Worm (Caenorhabditis elegans) whole organism, midembryonic: ENCODE data around the gene idpp-15.

ENCODE experiments used
- flt-1 ChIP-seq: fragments of 200-800 bp; sonication (Bioruptor generic); IDR thresholded peaks from 2 replicates; pipeline ENCODE4 v1.3.6; 2022; ENCODE audit warnings: missing genetic modification characterization, missing compliant biosample characterization
- klf-2 ChIP-seq: fragments of 200-800 bp; sonication (Bioruptor generic); conservative IDR thresholded peaks from 2 replicates; pipeline ENCODE4 v1.3.6; 2022; ENCODE audit warnings: missing genetic modification reagents, missing genetic modification characterization, missing compliant biosample characterization
- ref-1 ChIP-seq: fragments of 200-800 bp; sonication (Bioruptor generic); conservative IDR thresholded peaks from 2 replicates; pipeline ENCODE4 v1.3.6; 2022; ENCODE audit warnings: missing genetic modification reagents, missing genetic modification characterization, missing compliant biosample characterization
- ztf-29 ChIP-seq: fragments of 200-800 bp; sonication (Bioruptor generic); IDR thresholded peaks from 2 replicates; pipeline ENCODE4 v1.3.6; 2022; ENCODE audit warnings: missing genetic modification reagents, missing genetic modification characterization, missing compliant biosample characterization

ce11 chrIII:8524773-8525172, at the start of gene idpp-15:
- TF ChIP-seq flt-1 (GFP tag; lab: Robert Waterston, UW) (no peak), ref-1 (no peak), ztf-29 (no peak), klf-2 (GFP tag; lab: Robert Waterston, UW) (no peak)
